Worm (Caenorhabditis elegans) whole organism, L3 larva: Measurements from ENCODE around the gene W02D7.5.

ENCODE experiments used
- ama-1 ChIP-seq: fragments of 150-350 bp; optimal IDR thresholded peaks from 2 replicates; lab custom pipeline; 2018
- ceh-28 ChIP-seq: fragments of 150-350 bp; optimal IDR thresholded peaks from 2 replicates; lab custom pipeline; 2014; ENCODE audit warnings: missing biosample characterization, missing genetic modification reagents, missing genetic modification characterization
- ceh-82 ChIP-seq: fragments of 150-350 bp; optimal IDR thresholded peaks from 2 replicates; lab custom pipeline; 2014; ENCODE audit warnings: missing biosample characterization, missing genetic modification characterization
- ceh-9 ChIP-seq: sonication (generic microtip); optimal IDR thresholded peaks from 2 replicates; lab custom pipeline; 2018; ENCODE audit warnings: missing biosample characterization, missing genetic modification characterization
- daf-12 ChIP-seq: fragments of 150-350 bp; optimal IDR thresholded peaks from 2 replicates; lab custom pipeline; 2014; ENCODE audit warnings: missing biosample characterization, missing genetic modification reagents, missing genetic modification characterization
- egl-27 ChIP-seq: sonication (generic microtip); optimal IDR thresholded peaks from 4 replicates; lab custom pipeline; 2017; ENCODE audit warnings: missing biosample characterization, missing genetic modification reagents, missing genetic modification characterization
- elt-2 ChIP-seq: sonication (generic microtip); optimal IDR thresholded peaks from 2 replicates; lab custom pipeline; 2016; ENCODE audit warnings: missing genetic modification reagents, mild to moderate bottlenecking, missing genetic modification characterization, missing compliant biosample characterization
- elt-3 ChIP-seq, 3 experiments: fragments of 150-350 bp in 1 of 3; sonication (generic microtip) in 2 of 3; optimal IDR thresholded peaks; 2 replicates in 2 of 3; 4 replicates in 1 of 3; lab custom pipeline; 2014 to 2017; ENCODE audit warnings: missing biosample characterization in 3 of 3, missing genetic modification characterization in 3 of 3
- eor-1 ChIP-seq, 2 experiments: fragments of 150-350 bp; optimal IDR thresholded peaks; 2 replicates each; lab custom pipeline; 2014 to 2018; ENCODE audit warnings: missing biosample characterization in 2 of 2, missing genetic modification characterization in 2 of 2
- fos-1 ChIP-seq: fragments of 150-350 bp; optimal IDR thresholded peaks from 2 replicates; lab custom pipeline; 2014; ENCODE audit warnings: missing biosample characterization, missing genetic modification characterization
- hmg-11 ChIP-seq: sonication (generic microtip); optimal IDR thresholded peaks from 2 replicates; lab custom pipeline; 2016; ENCODE audit warnings: missing genetic modification characterization, missing compliant biosample characterization
- jun-1 ChIP-seq: fragments of 150-350 bp; optimal IDR thresholded peaks from 2 replicates; lab custom pipeline; 2014; ENCODE audit warnings: missing biosample characterization, missing genetic modification reagents, missing genetic modification characterization
- lin-39 ChIP-seq: fragments of 150-350 bp; optimal IDR thresholded peaks from 2 replicates; lab custom pipeline; 2018; ENCODE audit warnings: missing biosample characterization, missing genetic modification reagents, missing genetic modification characterization
- mml-1 ChIP-seq: fragments of 150-350 bp; sonication (generic microtip); optimal IDR thresholded peaks from 3 replicates; lab custom pipeline; 2014; ENCODE audit warnings: missing biosample characterization, missing genetic modification characterization
- nfya-1 ChIP-seq: sonication (generic microtip); optimal IDR thresholded peaks from 2 replicates; lab custom pipeline; 2017; ENCODE audit warnings: missing genetic modification characterization, mild to moderate bottlenecking, missing compliant biosample characterization, antibody characterized with exemption, moderate library complexity; ENCODE audit not compliant: insufficient read depth
- nhr-237 ChIP-seq: fragments of 150-350 bp; optimal IDR thresholded peaks from 2 replicates; lab custom pipeline; 2014; ENCODE audit warnings: missing biosample characterization, missing genetic modification characterization
- nhr-28 ChIP-seq: fragments of 150-350 bp; optimal IDR thresholded peaks from 2 replicates; lab custom pipeline; 2014; ENCODE audit warnings: missing biosample characterization, missing genetic modification characterization
- nhr-67 ChIP-seq: fragments of 150-350 bp; optimal IDR thresholded peaks from 2 replicates; lab custom pipeline; 2014; ENCODE audit warnings: missing biosample characterization, missing genetic modification characterization
- nhr-76 ChIP-seq: fragments of 150-350 bp; sonication (generic microtip); optimal IDR thresholded peaks from 5 replicates; lab custom pipeline; 2014; ENCODE audit warnings: missing biosample characterization, missing genetic modification characterization
- nhr-77 ChIP-seq: fragments of 150-350 bp; optimal IDR thresholded peaks from 2 replicates; lab custom pipeline; 2014; ENCODE audit warnings: missing biosample characterization, missing genetic modification characterization
- pha-4 ChIP-seq: fragments of 150-350 bp; optimal IDR thresholded peaks from 2 replicates; lab custom pipeline; 2014; ENCODE audit warnings: missing biosample characterization, missing genetic modification reagents, missing genetic modification characterization
- pqm-1 ChIP-seq: fragments of 150-350 bp; optimal IDR thresholded peaks from 2 replicates; lab custom pipeline; 2017; ENCODE audit warnings: missing biosample characterization, missing genetic modification characterization, inconsistent platforms
- sea-2 ChIP-seq: fragments of 150-350 bp; sonication (generic microtip); optimal IDR thresholded peaks from 4 replicates; lab custom pipeline; 2014; ENCODE audit warnings: missing biosample characterization, missing genetic modification reagents, missing genetic modification characterization
- snpc-4 ChIP-seq: fragments of 150-350 bp; optimal IDR thresholded peaks from 2 replicates; lab custom pipeline; 2014; ENCODE audit warnings: missing biosample characterization, missing genetic modification characterization
- tbx-2 ChIP-seq: sonication (generic microtip); optimal IDR thresholded peaks from 2 replicates; lab custom pipeline; 2016; ENCODE audit warnings: mild to moderate bottlenecking, missing genetic modification characterization, missing compliant biosample characterization
- unc-39 ChIP-seq: sonication (generic microtip); optimal IDR thresholded peaks from 4 replicates; lab custom pipeline; 2017; ENCODE audit warnings: missing biosample characterization, missing genetic modification characterization
- unc-62 ChIP-seq: fragments of 150-350 bp; sonication (generic microtip); optimal IDR thresholded peaks from 4 replicates; lab custom pipeline; 2014; ENCODE audit warnings: missing biosample characterization, missing genetic modification reagents, missing genetic modification characterization
- zag-1 ChIP-seq: fragments of 150-350 bp; optimal IDR thresholded peaks from 2 replicates; lab custom pipeline; 2014; ENCODE audit warnings: missing biosample characterization, missing genetic modification characterization
- ztf-11 ChIP-seq: fragments of 150-350 bp; optimal IDR thresholded peaks from 2 replicates; lab custom pipeline; 2014; ENCODE audit warnings: missing biosample characterization, missing genetic modification characterization
- ztf-4 ChIP-seq: fragments of 150-350 bp; optimal IDR thresholded peaks from 2 replicates; lab custom pipeline; 2014; ENCODE audit warnings: missing biosample characterization, missing genetic modification characterization

W02D7.5 gene

DNA sequence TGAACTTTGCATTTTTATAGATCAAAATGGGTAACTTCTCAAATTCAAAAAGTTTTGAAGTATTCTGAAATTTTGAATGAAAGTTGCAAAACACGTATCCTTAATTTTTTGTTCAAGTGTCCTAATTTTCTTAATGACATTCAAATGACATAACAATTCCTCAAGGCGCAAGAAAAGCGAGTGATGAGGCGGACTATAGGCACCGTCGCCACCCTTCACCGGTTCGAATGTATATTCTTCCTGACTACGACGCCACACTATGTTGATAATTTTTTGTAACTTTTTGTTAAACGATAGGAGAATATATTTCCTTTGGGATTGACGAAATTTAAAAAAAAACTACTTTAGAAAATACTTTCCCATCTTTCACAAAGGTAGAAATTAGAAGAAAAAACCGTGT is 17.4 kb downstream of the W02D7.5 start:
- TF ChIP-seq unc-39 (no peak), jun-1 (no peak), nhr-77 (no peak), nhr-237 (tag; lab: Kevin White, UChicago) (no peak), nhr-28 (no peak), hmg-11 (tag; lab: Kevin White, UChicago) (no peak), mml-1 (no peak), eor-1 (tag; optimal IDR thresholded peaks at IDR 0.05; lab: Kevin White, UChicago) (no peak), ama-1 (lab: Kevin White, UChicago) (no peak)
- TF ChIP-seq, all 47 proteins: peak for 0

DNA sequence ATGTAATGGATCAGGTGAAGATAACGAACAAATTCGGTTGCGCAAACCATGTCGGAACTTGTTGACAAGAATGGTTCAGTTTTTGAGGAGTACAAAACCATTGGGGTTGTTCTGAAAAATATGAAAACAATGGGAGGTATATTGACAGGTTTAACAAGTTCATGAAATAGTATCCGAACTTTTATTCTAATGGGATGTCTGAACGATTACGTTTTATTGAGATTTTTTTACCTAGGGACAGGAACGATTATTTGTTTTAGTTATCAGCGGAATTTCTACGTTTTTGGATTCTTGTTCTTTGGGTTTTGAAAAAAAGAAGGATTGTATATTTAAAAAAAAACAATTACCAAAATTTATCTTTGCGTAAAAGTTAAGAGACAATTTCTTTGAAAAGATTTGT is 18.3 kb downstream of the W02D7.5 start, which contains the start of gene str-135:
Gene str-135 (minus strand): TSS at position 101 of the 400 bp plus-strand sequence.
- no peak for TF ChIP-seq nhr-67

- TF ChIP-seq tbx-2 (tag; lab: Kevin White, UChicago) (no peak), zag-1 (tag; lab: Kevin White, UChicago) (no peak), ceh-9 (tag; lab: Kevin White, UChicago) (no peak), jun-1 (no peak), snpc-4 (no peak), nhr-76 (tag; lab: Kevin White, UChicago) (no peak), elt-2 (no peak), nfya-1 (no peak), sea-2 (no peak)
Measured at ce11 chrV:8278830-8279229, 20.2 kb downstream of the W02D7.5 start, which contains the start of gene str-136. Gene str-136 (minus strand): TSS chrV:8278930.

- peak; percentile 89 for TF ChIP-seq elt-2
- no peak for TF ChIP-seq lin-39 (tag; lab: Kevin White, UChicago)
- TF ChIP-seq pqm-1 (tag; lab: Kevin White, UChicago), result peak; percentile 87
Measured at ce11 chrV:8271995-8272394, 27.0 kb downstream of the W02D7.5 start, which contains the start of gene asp-5. Gene asp-5 (plus strand): TSS chrV:8272385.

ce11 chrV:8271395-8271794 is 27.6 kb downstream of the W02D7.5 start:
- no peak for TF ChIP-seq eor-1 (tag; optimal IDR thresholded peaks at IDR 0.05; lab: Kevin White, UChicago)
- no peak for TF ChIP-seq unc-62 (GFP tag; lab: Kevin White, UChicago)
- no peak for TF ChIP-seq ama-1 (lab: Kevin White, UChicago)
- no peak for TF ChIP-seq ztf-4 (tag; lab: Kevin White, UChicago)
- TF ChIP-seq egl-27, result no peak
- TF ChIP-seq pqm-1 (tag; lab: Kevin White, UChicago), result no peak
- TF ChIP-seq lin-39 (tag; lab: Kevin White, UChicago), result no peak
- no peak for TF ChIP-seq nhr-67
- no peak for TF ChIP-seq nhr-77
- no peak for TF ChIP-seq hmg-11 (tag; lab: Kevin White, UChicago)
- TF ChIP-seq ceh-82, result no peak
- TF ChIP-seq ceh-9 (tag; lab: Kevin White, UChicago), result no peak
- TF ChIP-seq ztf-11, result no peak
- no peak for TF ChIP-seq ceh-28 (tag; lab: Kevin White, UChicago)
- TF ChIP-seq unc-39, result no peak

DNA sequence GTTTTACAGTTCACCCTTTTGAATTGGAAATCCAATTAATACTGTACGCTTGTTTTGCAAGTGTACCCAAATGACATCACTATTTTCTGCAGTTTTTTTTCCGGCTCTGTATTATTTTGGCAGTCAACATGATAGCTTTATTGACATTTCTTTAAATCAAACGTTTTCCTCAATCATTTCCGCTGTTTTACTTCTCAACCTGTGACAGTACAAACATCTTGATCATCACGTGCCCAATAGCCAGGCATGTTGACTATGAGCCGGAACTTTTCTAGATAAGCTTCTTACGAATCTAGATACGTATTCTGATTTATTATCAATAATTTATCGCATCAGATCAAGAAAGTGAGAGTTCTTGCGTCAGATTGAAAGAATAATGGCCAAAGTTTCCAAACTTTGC is 29.2 kb downstream of the W02D7.5 start:
- peak; percentile 24 for TF ChIP-seq jun-1
- peak; percentile 57 for TF ChIP-seq pha-4 (tag; lab: Kevin White, UChicago)
- peak; percentile 85 for TF ChIP-seq elt-2
- peak; percentile 75 for TF ChIP-seq pqm-1 (tag; lab: Kevin White, UChicago)
- TF ChIP-seq daf-12 (tag; lab: Kevin White, UChicago), result no peak
- TF ChIP-seq nhr-76 (tag; lab: Kevin White, UChicago), result no peak
- TF ChIP-seq, all 47 proteins: peak for 4

DNA sequence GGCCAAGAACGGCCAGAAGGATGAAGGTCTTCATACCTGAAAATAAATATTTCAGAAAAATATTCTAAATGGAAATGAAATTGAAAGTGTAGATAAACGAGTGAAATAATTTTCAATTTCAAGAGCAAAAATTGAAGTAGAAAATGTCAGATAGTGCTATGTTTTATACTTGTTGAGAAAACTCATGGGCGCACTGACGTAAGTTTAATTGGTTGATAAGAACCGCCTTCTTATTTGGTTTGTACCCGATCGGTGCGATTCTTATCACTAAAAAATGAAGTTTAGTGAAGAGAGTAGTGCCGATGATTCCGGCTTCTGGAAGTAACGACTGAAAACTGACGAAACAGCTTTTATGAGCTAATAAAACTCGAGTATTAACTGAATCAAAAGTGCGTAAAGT is 30.1 kb downstream of the W02D7.5 start, which contains the start of the genes asp-6 and asp-12:
Gene asp-6 (minus strand): TSS at position 36 of the 400 bp plus-strand sequence.
Gene asp-12 (plus strand): TSS at position 309 of the 400 bp plus-strand sequence.
- TF ChIP-seq elt-3 (tag; optimal IDR thresholded peaks at IDR 0.05; lab: Kevin White, UChicago) (no peak), jun-1 (peak; percentile 26), fos-1 (peak; percentile 3), nhr-28 (no peak), pqm-1 (tag; lab: Kevin White, UChicago) (peak; percentile 80), elt-2 (peak; percentile 92), tbx-2 (tag; lab: Kevin White, UChicago) (no peak), pha-4 (tag; lab: Kevin White, UChicago) (peak; percentile 38), nhr-77 (no peak)
